Worm (Caenorhabditis elegans): ENCODE measurements around the gene dtmk-1.

DNA sequence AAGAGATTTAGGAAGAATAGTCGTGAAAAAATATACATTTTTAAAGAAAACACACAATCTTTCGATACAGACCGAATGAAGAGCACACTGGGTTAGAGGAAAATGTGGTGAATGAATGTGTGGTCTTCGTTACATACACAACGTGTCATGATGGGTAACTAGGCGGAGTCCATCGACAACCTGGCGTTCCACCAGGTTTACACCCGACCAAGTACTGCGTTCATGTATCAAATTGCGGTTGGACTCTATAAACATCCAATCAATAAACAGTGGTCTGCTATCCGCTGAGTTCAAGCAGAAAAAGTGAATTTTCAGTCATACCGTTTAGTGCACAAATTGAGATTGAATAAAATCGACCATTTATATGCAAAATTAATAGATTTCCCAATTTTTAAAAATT, 14.9 kb upstream of the dtmk-1 start, which contains the start of gene sdz-38:
- TF ChIP-seq nhr-111 (GFP tag; optimal IDR thresholded peaks at IDR 0.05) (no peak), ceh-28 (tag; optimal IDR thresholded peaks at IDR 0.05) (no peak), tag-97 (GFP tag; IDR thresholded peaks at IDR 0.05) (no peak)

Data from whole organism, L4 larva.